Worm (Caenorhabditis elegans): ENCODE data around the gene cutl-17.

cutl-17 gene

DNA sequence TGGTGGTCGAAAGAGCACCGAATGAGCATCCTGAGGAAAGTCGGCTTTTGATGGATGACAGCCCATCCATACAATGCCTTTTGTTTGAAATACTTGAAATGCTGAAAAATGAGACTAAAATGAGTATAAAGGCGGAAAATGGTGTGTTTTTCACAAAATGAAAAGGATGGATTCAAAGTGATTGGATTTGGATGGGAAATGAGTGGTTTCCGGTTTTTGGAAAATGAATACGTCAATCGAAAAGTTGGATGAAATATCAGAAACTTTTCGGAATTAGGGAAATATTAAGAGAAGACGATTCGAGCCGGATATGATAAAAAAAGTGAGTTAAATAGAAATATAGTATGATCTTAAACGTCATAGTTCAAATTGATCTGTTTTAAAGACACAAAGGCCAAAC lies 10.1 kb upstream of the cutl-17 start, which contains the start of gene F38E11.6:
F38E11.6 (minus strand) TSS at position 101 of the 400 bp plus-strand sequence.
- TF ChIP-seq ztf-28 (GFP tag; IDR thresholded peaks at IDR 0.05) (no peak), F10E7.11 (tag; optimal IDR thresholded peaks at IDR 0.05) (no peak), T07F8.4 (tag; optimal IDR thresholded peaks at IDR 0.05) (no peak), ztf-25 (GFP tag; IDR thresholded peaks at IDR 0.05) (no peak), nhr-120 (GFP tag; IDR thresholded peaks at IDR 0.05) (no peak), ztf-3 (GFP tag; optimal IDR thresholded peaks at IDR 0.05) (no peak), Y95B8A.8 (GFP tag; IDR thresholded peaks at IDR 0.05) (no peak), aptf-3 (GFP tag; IDR thresholded peaks at IDR 0.05) (no peak), fkh-3 (tag; optimal IDR thresholded peaks at IDR 0.05) (no peak), dox-1 (GFP tag; IDR thresholded peaks at IDR 0.05) (no peak), hmg-1.2 (GFP tag; IDR thresholded peaks at IDR 0.05) (no peak), athp-1 (tag; optimal IDR thresholded peaks at IDR 0.05) (no peak)

DNA sequence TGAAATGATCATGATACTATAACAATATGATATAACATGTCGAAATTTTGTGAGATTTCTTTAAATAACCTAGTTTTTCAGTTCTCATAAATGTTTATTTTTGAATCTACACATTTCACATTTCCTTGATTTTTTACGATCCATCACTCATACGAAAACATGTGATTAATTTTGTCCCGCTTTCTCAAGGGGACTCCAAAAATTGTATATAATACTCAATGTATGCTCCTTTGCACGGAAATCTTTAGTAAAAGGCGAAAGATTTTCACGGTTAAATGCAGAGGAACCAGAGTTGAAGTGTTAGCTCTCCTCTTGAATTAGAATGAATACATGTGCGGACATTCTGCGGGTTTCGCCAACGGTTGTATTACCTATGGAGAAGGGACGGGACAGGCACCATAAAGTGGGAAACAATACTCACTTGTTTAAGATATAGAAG lies 7.1 kb upstream of the cutl-17 start:
- TF ChIP-seq zim-3 (tag; optimal IDR thresholded peaks at IDR 0.05), result no peak
- TF ChIP-seq ccch-3 (GFP tag; optimal IDR thresholded peaks at IDR 0.05), result no peak
- TF ChIP-seq snpc-4 (GFP tag; optimal IDR thresholded peaks at IDR 0.05), result peak; percentile 91
- TF ChIP-seq snpc-4 (tag; optimal IDR thresholded peaks at IDR 0.05), result peak; percentile 89 to 96 (median 93)
- TF ChIP-seq lin-26 (GFP tag; IDR thresholded peaks at IDR 0.05), result peak; percentile 67
- TF ChIP-seq ztf-6 (GFP tag; IDR thresholded peaks at IDR 0.05), result no peak
- TF ChIP-seq snpc-1.1 (tag; optimal IDR thresholded peaks at IDR 0.05; ENCODE audit: insufficient read depth), result peak; percentile 95
- no peak for TF ChIP-seq hmg-20 (GFP tag; IDR thresholded peaks at IDR 0.05)
- TF ChIP-seq gei-17 (GFP tag; optimal IDR thresholded peaks at IDR 0.05), result no peak
- peak; percentile 88 for TF ChIP-seq snpc-3.4 (tag; optimal IDR thresholded peaks at IDR 0.05)
- no peak for TF ChIP-seq unc-62 (GFP tag; optimal IDR thresholded peaks at IDR 0.05)
- no peak for TF ChIP-seq tlf-1 (GFP tag; optimal IDR thresholded peaks at IDR 0.05)
- TF ChIP-seq rcor-1 (GFP tag; IDR thresholded peaks at IDR 0.05), result peak; percentile 41; the same call in 1 of the 2 replicates
- TF ChIP-seq aptf-2 (GFP tag; conservative IDR thresholded peaks at IDR 0.05), result no peak
- TF ChIP-seq chd-7 (tag; optimal IDR thresholded peaks at IDR 0.05), result no peak
- peak; percentile 29; the same call in 1 of the 2 replicates for TF ChIP-seq hsf-1 (GFP tag; IDR thresholded peaks at IDR 0.05)
- no peak for TF ChIP-seq hlh-12 (tag; optimal IDR thresholded peaks at IDR 0.05)
- no peak for TF ChIP-seq somi-1 (GFP tag; optimal IDR thresholded peaks at IDR 0.05)
- no peak for TF ChIP-seq xnd-1 (tag; optimal IDR thresholded peaks at IDR 0.05)
- TF ChIP-seq lin-35 (GFP tag; optimal IDR thresholded peaks at IDR 0.05), result no peak
- TF ChIP-seq tbx-9 (tag; optimal IDR thresholded peaks at IDR 0.05; ENCODE audit: borderline replicate concordance), result no peak
- TF ChIP-seq ztf-28 (GFP tag; IDR thresholded peaks at IDR 0.05), result no peak
- no peak for TF ChIP-seq F57C9.4 (tag; optimal IDR thresholded peaks at IDR 0.05)
- no peak for TF ChIP-seq mcd-1 (GFP tag; IDR thresholded peaks at IDR 0.05)
- TF ChIP-seq attf-6 (GFP tag; IDR thresholded peaks at IDR 0.05), result peak; percentile 90; the same call in 1 of the 2 replicates
- TF ChIP-seq ztf-3 (GFP tag; optimal IDR thresholded peaks at IDR 0.05), result no peak
- TF ChIP-seq ceh-79 (tag; optimal IDR thresholded peaks at IDR 0.05), result no peak
- peak; percentile 82 for TF ChIP-seq D2030.7 (GFP tag; IDR thresholded peaks at IDR 0.05)
- TF ChIP-seq F52B5.7 (tag; optimal IDR thresholded peaks at IDR 0.05), result no peak
- no peak for TF ChIP-seq ceh-58 (GFP tag; IDR thresholded peaks at IDR 0.05)
- no peak; the same call in 1 of the 2 replicates for TF ChIP-seq Y53G8AR.9 (GFP tag; conservative IDR thresholded peaks at IDR 0.05)
- TF ChIP-seq hmg-1.2 (GFP tag; IDR thresholded peaks at IDR 0.05), result peak; percentile 73
- no peak for TF ChIP-seq C06A6.2 (GFP tag; conservative IDR thresholded peaks at IDR 0.05)
- no peak for TF ChIP-seq B0035.1 (tag; optimal IDR thresholded peaks at IDR 0.05)
- no peak for TF ChIP-seq bed-1 (GFP tag; IDR thresholded peaks at IDR 0.05)
- no peak for TF ChIP-seq egrh-3 (GFP tag; IDR thresholded peaks at IDR 0.05)
- TF ChIP-seq sptf-2 (GFP tag; optimal IDR thresholded peaks at IDR 0.05), result no peak
- no peak for TF ChIP-seq F22D6.2 (tag; optimal IDR thresholded peaks at IDR 0.05)
- TF ChIP-seq dpff-1 (tag; optimal IDR thresholded peaks at IDR 0.05), result no peak
